Worm (Caenorhabditis elegans) whole organism, L4 larva: ENCODE measurements around the gene str-206.

Experiments
- egl-27 ChIP-seq: sonication (generic microtip); optimal IDR thresholded peaks from 3 replicates; lab custom pipeline; 2017; ENCODE audit warnings: missing biosample characterization, missing genetic modification reagents, missing genetic modification characterization
- lin-13 ChIP-seq: fragments of 150-350 bp; optimal IDR thresholded peaks from 2 replicates; lab custom pipeline; 2014; ENCODE audit warnings: missing biosample characterization, missing genetic modification reagents, missing genetic modification characterization
- nhr-11 ChIP-seq: fragments of 150-350 bp; optimal IDR thresholded peaks from 2 replicates; lab custom pipeline; 2014; ENCODE audit warnings: missing biosample characterization, missing genetic modification characterization
- nhr-111 ChIP-seq: fragments of 200-800 bp; sonication (Bioruptor generic); optimal IDR thresholded peaks from 2 replicates; lab custom pipeline; 2018; ENCODE audit warnings: mild to moderate bottlenecking, missing genetic modification characterization, missing compliant biosample characterization
- nhr-237 ChIP-seq: sonication (generic microtip); optimal IDR thresholded peaks from 2 replicates; lab custom pipeline; 2017; ENCODE audit warnings: missing biosample characterization, missing genetic modification characterization
- nhr-6 ChIP-seq: fragments of 150-350 bp; optimal IDR thresholded peaks from 2 replicates; lab custom pipeline; 2014; ENCODE audit warnings: missing biosample characterization, missing genetic modification characterization
- nhr-77 ChIP-seq: fragments of 150-350 bp; optimal IDR thresholded peaks from 2 replicates; lab custom pipeline; 2014; ENCODE audit warnings: missing biosample characterization, missing genetic modification characterization
- set-16 ChIP-seq: fragments of 200-800 bp; sonication (Bioruptor generic); IDR thresholded peaks from 2 replicates; pipeline ENCODE4 v1.3.6; 2022; ENCODE audit warnings: missing genetic modification reagents, missing genetic modification characterization, missing compliant biosample characterization
- snpc-4 ChIP-seq: fragments of 150-350 bp; optimal IDR thresholded peaks from 2 replicates; lab custom pipeline; 2014; ENCODE audit warnings: missing biosample characterization, missing genetic modification characterization
- spr-3 ChIP-seq: fragments of 200-800 bp; sonication (Bioruptor generic); optimal IDR thresholded peaks from 2 replicates; lab custom pipeline; 2018; ENCODE audit warnings: mild to moderate bottlenecking, missing genetic modification characterization, missing compliant biosample characterization
- unc-62 ChIP-seq, 3 experiments: fragments of 150-350 bp in 1 of 3; sonication (generic microtip); optimal IDR thresholded peaks in 2 of 3; peaks in 1 of 3; 1 replicate in 1 of 3; 2 replicates in 2 of 3; lab custom pipeline; 2014 to 2017; ENCODE audit warnings: missing biosample characterization in 3 of 3, missing genetic modification characterization in 3 of 3, missing genetic modification reagents in 3 of 3, missing genotype in 1 of 3
- ztf-11 ChIP-seq: fragments of 150-350 bp; optimal IDR thresholded peaks from 2 replicates; lab custom pipeline; 2014; ENCODE audit warnings: missing biosample characterization, missing genetic modification characterization

- no peak for TF ChIP-seq ztf-11 (tag; lab: Kevin White, UChicago)
- peak in 1 of 2 experiments; percentile 94 for TF ChIP-seq unc-62 (GFP tag; optimal IDR thresholded peaks at IDR 0.05 in 1 of 2; lab: Kevin White, UChicago)
- TF ChIP-seq unc-62 (tag; optimal IDR thresholded peaks at IDR 0.05; lab: Kevin White, UChicago) = no peak
- TF ChIP-seq nhr-6 (tag; lab: Kevin White, UChicago) = no peak
- TF ChIP-seq lin-13 (GFP tag; lab: Kevin White, UChicago) = no peak
- TF ChIP-seq set-16 (GFP tag; lab: Robert Waterston, UW) = no peak
- TF ChIP-seq nhr-77 (tag; lab: Kevin White, UChicago) = no peak
- no peak for TF ChIP-seq egl-27 (tag; lab: Kevin White, UChicago)
- TF ChIP-seq nhr-111 (GFP tag; lab: Kevin White, UChicago) = no peak
- TF ChIP-seq nhr-11 = no peak
- no peak for TF ChIP-seq snpc-4 (tag; lab: Kevin White, UChicago)
- TF ChIP-seq nhr-237 = no peak
- no peak for TF ChIP-seq spr-3 (GFP tag; lab: Kevin White, UChicago)
These were observed 4.7 kb upstream of the str-206 start for ce11 chrV:6213216-6213735.
